Worm (Caenorhabditis elegans) whole organism, L4/young adult: Measurements from ENCODE around the gene xbx-3.

Experiments
- W03F9.2 ChIP-seq: fragments of 150-350 bp; optimal IDR thresholded peaks from 2 replicates; lab custom pipeline; 2014; ENCODE audit warnings: missing biosample characterization, missing genetic modification characterization
- dao-5 ChIP-seq: sonication (generic microtip); optimal IDR thresholded peaks from 2 replicates; lab custom pipeline; 2016; ENCODE audit warnings: missing genotype, missing genetic modification characterization, moderate library complexity, missing compliant biosample characterization

DNA sequence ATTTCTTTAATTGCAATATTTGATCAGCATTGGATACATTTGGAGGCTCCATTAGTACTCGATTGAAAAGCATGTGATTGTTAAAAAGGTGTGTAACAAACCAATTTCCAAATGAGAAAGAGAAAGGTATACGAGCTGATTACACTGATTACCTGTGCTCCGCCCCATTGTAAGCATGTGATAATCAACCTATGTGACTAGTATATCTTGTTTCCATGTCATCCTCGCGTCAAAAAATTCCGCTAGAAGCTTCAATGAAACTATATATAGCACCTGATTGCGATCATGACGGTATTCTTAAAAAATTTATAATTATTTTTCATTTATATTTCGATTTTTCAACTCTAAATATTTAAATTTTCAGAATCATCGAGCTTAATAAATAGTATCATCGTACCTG is 5.2 kb upstream of the xbx-3 start, which contains the start of gene M04D8.4:
- no peak for TF ChIP-seq dao-5
- no peak for TF ChIP-seq W03F9.2 (tag; lab: Kevin White, UChicago)
